Worm (Caenorhabditis elegans) whole organism, L4 larva: ENCODE data around the gene ZC196.2.

Source experiments
- aha-1 ChIP-seq: fragments of 150-350 bp; peaks from one replicate; lab custom pipeline; 2014; ENCODE audit warnings: missing biosample characterization, missing genetic modification characterization
- dmd-8 ChIP-seq: fragments of 200-800 bp; sonication (Bioruptor generic); IDR thresholded peaks from 2 replicates; pipeline ENCODE4 v1.3.6; 2022; ENCODE audit warnings: missing genetic modification characterization, missing compliant biosample characterization
- hlh-30 ChIP-seq: sonication (generic microtip); optimal IDR thresholded peaks from 2 replicates; lab custom pipeline; 2017; ENCODE audit warnings: antibody characterized with exemption, mild to moderate bottlenecking, missing genetic modification characterization, missing compliant biosample characterization; ENCODE audit not compliant: insufficient read depth
- lin-39 ChIP-seq: fragments of 150-350 bp; optimal IDR thresholded peaks from 2 replicates; lab custom pipeline; 2014; ENCODE audit warnings: missing biosample characterization, missing genetic modification reagents, missing genetic modification characterization
- madf-9 ChIP-seq: fragments of 200-800 bp; sonication (Bioruptor generic); conservative IDR thresholded peaks from 2 replicates; pipeline ENCODE4 v1.3.6; 2022; ENCODE audit warnings: missing genetic modification reagents, missing genetic modification characterization, missing compliant biosample characterization
- mxl-3 ChIP-seq: fragments of 200-800 bp; sonication (Bioruptor generic); optimal IDR thresholded peaks from 2 replicates; lab custom pipeline; 2018; ENCODE audit warnings: mild to moderate bottlenecking, missing genetic modification characterization, missing compliant biosample characterization

Gene ZC196.2

ce11 chrV:8786245-8786644 is 47.0 kb downstream of the ZC196.2 start, which contains the start of gene sup-37:
Gene sup-37 (plus strand): TSS chrV:8786545.
- TF ChIP-seq madf-9 (GFP tag; lab: Robert Waterston, UW) (no peak), aha-1 (tag; lab: Kevin White, UChicago) (peak; percentile 3), dmd-8 (GFP tag; lab: Robert Waterston, UW) (no peak), hlh-30 (peak; percentile 31)
- TF ChIP-seq, all 104 proteins: peak for 2

ce11 chrV:8789345-8789744 is 50.1 kb downstream of the ZC196.2 start:
- TF ChIP-seq lin-39 (tag; lab: Kevin White, UChicago), result no peak
- no peak for TF ChIP-seq mxl-3 (GFP tag; lab: Kevin White, UChicago)
- TF ChIP-seq aha-1 (tag; lab: Kevin White, UChicago), result peak; percentile 96
